Fruit fly (Drosophila melanogaster) whole organism, embryonic: ENCODE results near the gene CG32073.

ENCODE experiments used
- Asciz ChIP-seq: fragments of 200-800 bp; sonication (Bioruptor generic); optimal IDR thresholded peaks from 2 replicates; lab custom pipeline; 2017; ENCODE audit warnings: missing biosample characterization, mild to moderate bottlenecking, missing genetic modification characterization, missing genetic modification reagents
- Atf3 ChIP-seq: fragments of 200-800 bp; sonication (Bioruptor generic); optimal IDR thresholded peaks from 3 replicates; lab custom pipeline; 2016; ENCODE audit warnings: missing biosample characterization, missing genetic modification characterization
- BtbVII ChIP-seq: fragments of 200-800 bp; sonication (Bioruptor generic); optimal IDR thresholded peaks from 3 replicates; lab custom pipeline; 2017; ENCODE audit warnings: missing biosample characterization, mild to moderate bottlenecking, missing genetic modification characterization
- CG1024 ChIP-seq: fragments of 200-800 bp; sonication (Bioruptor generic); IDR thresholded peaks from 2 replicates; pipeline ENCODE4 v1.3.6; 2022; ENCODE audit warnings: missing biosample characterization, missing genetic modification characterization
- CG14667 ChIP-seq: fragments of 200-800 bp; sonication (Bioruptor generic); IDR thresholded peaks from 2 replicates; pipeline ENCODE4 v1.3.6; 2022; ENCODE audit warnings: missing biosample characterization, missing genetic modification characterization
- CG16813 ChIP-seq: fragments of 200-800 bp; sonication (Bioruptor generic); IDR thresholded peaks from 3 replicates; pipeline ENCODE4 v1.3.6; 2022; ENCODE audit warnings: missing biosample characterization, missing genetic modification characterization; ENCODE audit not compliant: partially characterized antibody
- CG17912 ChIP-seq: fragments of 200-800 bp; sonication (Bioruptor generic); optimal IDR thresholded peaks from 2 replicates; lab custom pipeline; 2018; ENCODE audit warnings: missing biosample characterization, mild to moderate bottlenecking, missing genetic modification characterization
- CG1792 ChIP-seq: fragments of 200-800 bp; sonication (Bioruptor generic); optimal IDR thresholded peaks from 2 replicates; lab custom pipeline; 2016; ENCODE audit warnings: missing biosample characterization, missing genetic modification characterization
- CG3407 ChIP-seq: fragments of 200-800 bp; sonication (Bioruptor generic); optimal IDR thresholded peaks from 2 replicates; lab custom pipeline; 2018; ENCODE audit warnings: missing biosample characterization, mild to moderate bottlenecking, missing genetic modification characterization
- CG34376 ChIP-seq: fragments of 200-800 bp; sonication (Bioruptor generic); optimal IDR thresholded peaks from 2 replicates; lab custom pipeline; 2018; ENCODE audit warnings: missing biosample characterization, mild to moderate bottlenecking, missing genetic modification characterization
- CG4328 ChIP-seq: fragments of 200-800 bp; sonication (Bioruptor generic); optimal IDR thresholded peaks from 3 replicates; lab custom pipeline; 2017; ENCODE audit warnings: missing biosample characterization, missing genetic modification reagents, missing genetic modification characterization
- CG4707 ChIP-seq: fragments of 200-800 bp; sonication (Bioruptor generic); optimal IDR thresholded peaks from 2 replicates; lab custom pipeline; 2018; ENCODE audit warnings: missing biosample characterization, mild to moderate bottlenecking, missing genetic modification characterization, moderate library complexity
- CG4820 ChIP-seq: fragments of 200-800 bp; sonication (Bioruptor generic); optimal IDR thresholded peaks from 3 replicates; lab custom pipeline; 2016; ENCODE audit warnings: missing biosample characterization, missing genetic modification characterization
- CG7963 ChIP-seq: fragments of 200-800 bp; sonication (Bioruptor generic); IDR thresholded peaks from 3 replicates; pipeline ENCODE4 v1.3.6; 2022; ENCODE audit warnings: missing biosample characterization, missing genetic modification characterization; ENCODE audit not compliant: partially characterized antibody
- CG8290 ChIP-seq, 3 experiments: fragments of 200-800 bp; sonication (Bioruptor generic); optimal IDR thresholded peaks; 2 replicates each; lab custom pipeline; 2016 to 2019; ENCODE audit warnings: missing biosample characterization in 3 of 3, missing genetic modification characterization in 3 of 3, mild to moderate bottlenecking in 2 of 3, moderate library complexity in 1 of 3
- CG8359 ChIP-seq: fragments of 200-800 bp; sonication (Bioruptor generic); optimal IDR thresholded peaks from 2 replicates; lab custom pipeline; 2017; ENCODE audit warnings: missing biosample characterization, mild to moderate bottlenecking, missing genetic modification characterization, borderline replicate concordance
- CG8388 ChIP-seq: fragments of 200-800 bp; sonication (Bioruptor generic); optimal IDR thresholded peaks from 2 replicates; lab custom pipeline; 2019; ENCODE audit warnings: missing biosample characterization, mild to moderate bottlenecking, missing genetic modification characterization, moderate library complexity
- CG8765 ChIP-seq: fragments of 200-800 bp; sonication (Bioruptor generic); IDR thresholded peaks from 2 replicates; pipeline ENCODE4 v1.3.6; 2022; ENCODE audit warnings: missing biosample characterization, missing genetic modification characterization
- CG9797 ChIP-seq: fragments of 200-800 bp; sonication (Bioruptor generic); optimal IDR thresholded peaks from 3 replicates; lab custom pipeline; 2018; ENCODE audit warnings: missing biosample characterization, mild to moderate bottlenecking, missing genetic modification characterization
- CkIIα-i1 ChIP-seq: fragments of 200-800 bp; sonication (Bioruptor generic); IDR thresholded peaks from 2 replicates; pipeline ENCODE4 v1.3.6; 2022; ENCODE audit warnings: missing biosample characterization, missing genetic modification characterization
- CrebB ChIP-seq: fragments of 200-800 bp; sonication (Bioruptor generic); optimal IDR thresholded peaks from 3 replicates; lab custom pipeline; 2018; ENCODE audit warnings: missing biosample characterization, mild to moderate bottlenecking, missing genetic modification characterization
- D19A ChIP-seq: fragments of 200-800 bp; optimal IDR thresholded peaks from 3 replicates; lab custom pipeline; 2019; ENCODE audit warnings: missing biosample characterization, mild to moderate bottlenecking, missing genetic modification characterization, moderate library complexity
- Dek ChIP-seq: fragments of 200-800 bp; sonication (Bioruptor generic); optimal IDR thresholded peaks from 3 replicates; lab custom pipeline; 2019; ENCODE audit warnings: missing biosample characterization, mild to moderate bottlenecking, missing genetic modification characterization, moderate library complexity
- Dfd ChIP-seq, 2 experiments: fragments of >200 bp; optimal IDR thresholded peaks; 2 replicates each; lab custom pipeline; 2017; ENCODE audit warnings: missing biosample characterization in 2 of 2, missing genetic modification characterization in 2 of 2
- Eip74EF ChIP-seq, 2 experiments: fragments of 200-800 bp in 1 of 2; fragments of >200 bp in 1 of 2; sonication (Bioruptor generic) in 1 of 2; optimal IDR thresholded peaks; 2 replicates each; lab custom pipeline; 2017 to 2019; ENCODE audit warnings: missing biosample characterization in 2 of 2, missing genetic modification characterization in 2 of 2, mild to moderate bottlenecking in 1 of 2, moderate library complexity in 1 of 2
- Ets97D ChIP-seq: fragments of 200-800 bp; sonication (Bioruptor generic); optimal IDR thresholded peaks from 3 replicates; lab custom pipeline; 2016; ENCODE audit warnings: missing biosample characterization, missing genetic modification characterization
- H2.0 ChIP-seq: fragments of 200-800 bp; sonication (Bioruptor generic); IDR thresholded peaks from 2 replicates; pipeline ENCODE4 v1.3.6; 2022; ENCODE audit warnings: missing biosample characterization, missing genetic modification characterization
- HHEX ChIP-seq: fragments of 200-800 bp; sonication (Bioruptor generic); optimal IDR thresholded peaks from 3 replicates; lab custom pipeline; 2017; ENCODE audit warnings: missing biosample characterization, mild to moderate bottlenecking, missing genetic modification characterization, missing genetic modification reagents
- Hsf ChIP-seq: fragments of 200-800 bp; sonication (Bioruptor generic); optimal IDR thresholded peaks from 3 replicates; lab custom pipeline; 2016; ENCODE audit warnings: missing biosample characterization, missing genetic modification characterization
- Mrtf ChIP-seq: fragments of 200-800 bp; sonication (Bioruptor generic); IDR thresholded peaks from 3 replicates; pipeline ENCODE4 v1.3.6; 2022; ENCODE audit warnings: missing biosample characterization, missing genetic modification characterization
- Oli ChIP-seq: fragments of 200-800 bp; sonication (Bioruptor generic); optimal IDR thresholded peaks from 2 replicates; lab custom pipeline; 2018; ENCODE audit warnings: missing biosample characterization, mild to moderate bottlenecking, missing genetic modification characterization, moderate library complexity
- Scr ChIP-seq: fragments of 200-800 bp; sonication (Bioruptor generic); IDR thresholded peaks from 2 replicates; pipeline ENCODE4 v1.3.6; 2022; ENCODE audit warnings: missing biosample characterization, missing genetic modification characterization; ENCODE audit not compliant: partially characterized antibody
- Sin3A ChIP-seq: fragments of >200 bp; optimal IDR thresholded peaks from 2 replicates; lab custom pipeline; 2018
- Sox102F ChIP-seq: fragments of 200-800 bp; sonication (Bioruptor generic); optimal IDR thresholded peaks from 2 replicates; lab custom pipeline; 2018; ENCODE audit warnings: missing biosample characterization, mild to moderate bottlenecking, missing genetic modification characterization, moderate library complexity
- Stat92E ChIP-seq, 3 experiments: fragments of >200 bp in 2 of 3; fragments of 200-800 bp in 1 of 3; sonication (Bioruptor generic) in 1 of 3; optimal IDR thresholded peaks; 2 replicates each; lab custom pipeline; 2017 to 2019; ENCODE audit warnings: missing biosample characterization in 3 of 3, missing genetic modification characterization in 3 of 3, mild to moderate bottlenecking in 1 of 3, moderate library complexity in 1 of 3
- az2 ChIP-seq: fragments of 200-800 bp; sonication (Bioruptor generic); optimal IDR thresholded peaks from 3 replicates; lab custom pipeline; 2016; ENCODE audit warnings: missing biosample characterization, missing genetic modification characterization
- bbx ChIP-seq: fragments of 200-800 bp; sonication (Bioruptor generic); IDR thresholded peaks from 2 replicates; pipeline ENCODE4 v1.3.6; 2022; ENCODE audit warnings: missing biosample characterization, missing genetic modification characterization; ENCODE audit not compliant: partially characterized antibody
- chn ChIP-seq: fragments of 200-800 bp; sonication (Bioruptor generic); optimal IDR thresholded peaks from 2 replicates; lab custom pipeline; 2016; ENCODE audit warnings: missing biosample characterization, missing genetic modification characterization
- dimm ChIP-seq: fragments of 200-800 bp; sonication (Bioruptor generic); IDR thresholded peaks from 2 replicates; pipeline ENCODE4 v1.3.6; 2022; ENCODE audit warnings: missing biosample characterization, missing genetic modification characterization
- ftz-f1 ChIP-seq: fragments of 200-800 bp; sonication (Bioruptor generic); optimal IDR thresholded peaks from 2 replicates; lab custom pipeline; 2016; ENCODE audit warnings: missing biosample characterization, missing genetic modification characterization
- mirr ChIP-seq: fragments of 200-800 bp; sonication (Bioruptor generic); optimal IDR thresholded peaks from 3 replicates; lab custom pipeline; 2018; ENCODE audit warnings: missing biosample characterization, mild to moderate bottlenecking, missing genetic modification characterization
- peb ChIP-seq: fragments of 200-800 bp; sonication (Bioruptor generic); IDR thresholded peaks from 2 replicates; pipeline ENCODE4 v1.3.6; 2022; ENCODE audit warnings: missing biosample characterization, missing genetic modification characterization
- prd ChIP-seq, 3 experiments: fragments of >200 bp in 2 of 3; fragments of 200-800 bp in 1 of 3; sonication (Bioruptor generic) in 1 of 3; optimal IDR thresholded peaks in 2 of 3; IDR thresholded peaks in 1 of 3; 2 replicates in 2 of 3; 3 replicates in 1 of 3; pipeline versions ENCODE4 v1.3.6 to Lab custom; 2017 to 2022; ENCODE audit warnings: missing biosample characterization in 1 of 3, missing genetic modification characterization in 1 of 3
- run ChIP-seq: fragments of 200-800 bp; sonication (Bioruptor generic); optimal IDR thresholded peaks from 3 replicates; lab custom pipeline; 2018; ENCODE audit warnings: missing biosample characterization, mild to moderate bottlenecking, missing genetic modification characterization
- sens-2 ChIP-seq: fragments of 200-800 bp; sonication (Bioruptor generic); IDR thresholded peaks from 2 replicates; pipeline ENCODE4 v1.3.6; 2022; ENCODE audit warnings: missing biosample characterization, missing genetic modification characterization
- sisA ChIP-seq: fragments of 200-800 bp; sonication (Bioruptor generic); IDR thresholded peaks from 2 replicates; pipeline ENCODE4 v1.3.6; 2022; ENCODE audit warnings: missing biosample characterization, missing genetic modification characterization
- sqz ChIP-seq: fragments of 200-800 bp; sonication (Bioruptor generic); optimal IDR thresholded peaks from 3 replicates; lab custom pipeline; 2018; ENCODE audit warnings: missing biosample characterization, mild to moderate bottlenecking, missing genetic modification characterization
- stwl ChIP-seq: fragments of 200-800 bp; sonication (Bioruptor generic); optimal IDR thresholded peaks from 3 replicates; lab custom pipeline; 2018; ENCODE audit warnings: missing biosample characterization, mild to moderate bottlenecking, missing genetic modification characterization, moderate library complexity
- zf30C ChIP-seq: fragments of 200-800 bp; sonication (Bioruptor generic); optimal IDR thresholded peaks from 3 replicates; lab custom pipeline; 2018; ENCODE audit warnings: missing biosample characterization, mild to moderate bottlenecking, missing genetic modification characterization

CG32073 gene

dm6 chr3L:11119396-11119900 is 12.1 kb upstream of the CG32073 start (continued):
- TF ChIP-seq CG4707, result no peak
- TF ChIP-seq Oli (tag; lab: Kevin White, UChicago), result no peak
- 0 out of 3 replicates have a peak, but pooled peaks have one; percentile 28 for TF ChIP-seq Mrtf (GFP tag; lab: Robert Waterston, UW)
- TF ChIP-seq Ets97D (GFP tag; lab: Kevin White, UChicago), result no peak
- TF ChIP-seq run (tag; lab: Kevin White, UChicago), result no peak
- TF ChIP-seq mirr (GFP tag; lab: Kevin White, UChicago), result no peak
- TF ChIP-seq prd (optimal IDR thresholded peaks at IDR 0.05; lab: Kevin White, UChicago), result no peak
- TF ChIP-seq prd (GFP tag; IDR thresholded peaks at IDR 0.05; lab: Robert Waterston, UW), result 0 out of 3 replicates have a peak, but pooled peaks have one; percentile 9
- TF ChIP-seq Sox102F, result no peak
- no peak for TF ChIP-seq Stat92E (GFP tag; optimal IDR thresholded peaks at IDR 0.05; lab: Kevin White, UChicago)
- no peak for TF ChIP-seq CG3407 (GFP tag; lab: Kevin White, UChicago)
- no peak for TF ChIP-seq ftz-f1
- TF ChIP-seq sens-2, result no peak
- no peak for TF ChIP-seq Eip74EF (GFP tag; optimal IDR thresholded peaks at IDR 0.05; lab: Kevin White, UChicago)
- no peak for TF ChIP-seq Dek (tag; lab: Kevin White, UChicago)
- peak; percentile 1 for TF ChIP-seq stwl (tag; lab: Kevin White, UChicago)
- no peak for TF ChIP-seq CG4820 (GFP tag; lab: Kevin White, UChicago)
- TF ChIP-seq Dfd (GFP tag; optimal IDR thresholded peaks at IDR 0.05; lab: Kevin White, UChicago), result no peak
- TF ChIP-seq CkIIα-i1 (GFP tag; lab: Robert Waterston, UW), result no peak
- no peak for TF ChIP-seq Scr (GFP tag; lab: Robert Waterston, UW)
- TF ChIP-seq CG8765 (GFP tag; lab: Robert Waterston, UW), result no peak
- TF ChIP-seq CG1792 (GFP tag; lab: Kevin White, UChicago), result no peak
- TF ChIP-seq peb (GFP tag; lab: Robert Waterston, UW), result no peak
- no peak for TF ChIP-seq CG1024 (GFP tag; lab: Robert Waterston, UW)
- TF ChIP-seq D19A (tag; lab: Kevin White, UChicago), result no peak
- no peak for TF ChIP-seq sqz (GFP tag; lab: Kevin White, UChicago)
- no peak for TF ChIP-seq Asciz (GFP tag; lab: Kevin White, UChicago)
- TF ChIP-seq HHEX (GFP tag; lab: Kevin White, UChicago), result no peak
- no peak for TF ChIP-seq dimm (GFP tag; lab: Robert Waterston, UW)
- TF ChIP-seq CrebB (tag; lab: Kevin White, UChicago), result no peak
- no peak for TF ChIP-seq Hsf
- TF ChIP-seq bbx, result peak; percentile 49
- no peak for TF ChIP-seq CG34376
- peak; percentile 15 for TF ChIP-seq zf30C (GFP tag; lab: Kevin White, UChicago)
- no peak for TF ChIP-seq Atf3 (GFP tag; lab: Kevin White, UChicago)
- TF ChIP-seq CG9797, result no peak
- TF ChIP-seq sisA (GFP tag; lab: Robert Waterston, UW), result peak; percentile 54
- TF ChIP-seq CG8388 (GFP tag; lab: Kevin White, UChicago), result no peak
- no peak for TF ChIP-seq CG17912 (GFP tag; lab: Kevin White, UChicago)
- TF ChIP-seq H2.0 (GFP tag; lab: Robert Waterston, UW), result peak; percentile 5; the same call in 1 of the 2 replicates
- no peak for TF ChIP-seq CG8290 (GFP tag; optimal IDR thresholded peaks at IDR 0.05; lab: Kevin White, UChicago)
- peak in 1 of 2 experiments; percentile 59 for TF ChIP-seq CG8290 (tag; optimal IDR thresholded peaks at IDR 0.05; lab: Kevin White, UChicago)
- no peak for TF ChIP-seq az2
- TF ChIP-seq CG16813, result 0 out of 3 replicates have a peak, but pooled peaks have one; percentile 13
- TF ChIP-seq CG4328 (GFP tag; lab: Kevin White, UChicago), result no peak
- TF ChIP-seq CG8359 (GFP tag; lab: Kevin White, UChicago), result no peak
- no peak for TF ChIP-seq BtbVII (GFP tag; lab: Kevin White, UChicago)
- TF ChIP-seq Sin3A (lab: Kevin White, UChicago), result no peak
- no peak for TF ChIP-seq CG7963 (GFP tag; lab: Robert Waterston, UW)
- TF ChIP-seq chn, result peak; percentile 33
- TF ChIP-seq CG14667 (GFP tag; lab: Robert Waterston, UW), result no peak
